Fruit fly (Drosophila melanogaster) whole organism, embryonic: ENCODE measurements around the gene Edg78E.

ENCODE experiments used
- Adf1 ChIP-seq: fragments of 200-800 bp; sonication (Bioruptor generic); IDR thresholded peaks from 2 replicates; pipeline ENCODE4 v1.3.6; 2022; ENCODE audit warnings: missing biosample characterization, missing genetic modification characterization
- Blimp-1 ChIP-seq: fragments of 200-800 bp; sonication (Bioruptor generic); optimal IDR thresholded peaks from 3 replicates; lab custom pipeline; 2018; ENCODE audit warnings: missing biosample characterization, missing genetic modification characterization, mild to moderate bottlenecking, moderate library complexity, missing genetic modification reagents
- CG10431 ChIP-seq: fragments of 200-800 bp; sonication (Bioruptor generic); optimal IDR thresholded peaks from 3 replicates; lab custom pipeline; 2018; ENCODE audit warnings: missing biosample characterization, mild to moderate bottlenecking, missing genetic modification characterization
- CG10654 ChIP-seq: fragments of 200-800 bp; sonication (Bioruptor generic); optimal IDR thresholded peaks from 2 replicates; lab custom pipeline; 2016; ENCODE audit warnings: missing biosample characterization, missing genetic modification characterization
- CG11695 ChIP-seq: fragments of 200-800 bp; sonication (Bioruptor generic); IDR thresholded peaks from 3 replicates; pipeline ENCODE4 v1.3.6; 2022; ENCODE audit warnings: missing biosample characterization, missing genetic modification characterization
- CG12769 ChIP-seq: fragments of 200-800 bp; sonication (Bioruptor generic); optimal IDR thresholded peaks from 2 replicates; lab custom pipeline; 2019; ENCODE audit warnings: missing biosample characterization, mild to moderate bottlenecking, missing genetic modification characterization, moderate library complexity
- CG13894 ChIP-seq: fragments of 200-800 bp; sonication (Bioruptor generic); optimal IDR thresholded peaks from 3 replicates; lab custom pipeline; 2018; ENCODE audit warnings: missing biosample characterization, mild to moderate bottlenecking, missing genetic modification characterization, moderate library complexity
- CG14014 ChIP-seq: fragments of 200-800 bp; sonication (Bioruptor generic); IDR thresholded peaks from 2 replicates; pipeline ENCODE4 v1.3.6; 2022; ENCODE audit warnings: missing biosample characterization, missing genetic modification characterization
- CG16813 ChIP-seq: fragments of 200-800 bp; sonication (Bioruptor generic); IDR thresholded peaks from 3 replicates; pipeline ENCODE4 v1.3.6; 2022; ENCODE audit warnings: missing biosample characterization, missing genetic modification characterization; ENCODE audit not compliant: partially characterized antibody
- CG2199 ChIP-seq: fragments of 200-800 bp; sonication (Bioruptor generic); IDR thresholded peaks from 3 replicates; pipeline ENCODE4 v1.3.6; 2022; ENCODE audit warnings: missing biosample characterization, missing genetic modification characterization
- CG32532 ChIP-seq: fragments of 200-800 bp; sonication (Bioruptor generic); IDR thresholded peaks from 2 replicates; pipeline ENCODE4 v1.3.6; 2022; ENCODE audit warnings: missing biosample characterization, missing genetic modification characterization
- CG34422 ChIP-seq: fragments of 200-800 bp; sonication (Bioruptor generic); IDR thresholded peaks from 3 replicates; pipeline ENCODE4 v1.3.6; 2022; ENCODE audit warnings: missing biosample characterization, missing genetic modification characterization
- CG6175 ChIP-seq: fragments of 200-800 bp; sonication (Bioruptor generic); IDR thresholded peaks from 3 replicates; pipeline ENCODE4 v1.3.6; 2022; ENCODE audit warnings: missing biosample characterization, missing genetic modification characterization
- CG6689 ChIP-seq: fragments of 200-800 bp; sonication (Bioruptor generic); IDR thresholded peaks from 2 replicates; pipeline ENCODE4 v1.3.6; 2022; ENCODE audit warnings: missing biosample characterization, missing genetic modification characterization
- CHES-1-like ChIP-seq: fragments of 200-800 bp; sonication (Bioruptor generic); optimal IDR thresholded peaks from 2 replicates; lab custom pipeline; 2016; ENCODE audit warnings: missing biosample characterization, missing genetic modification characterization
- GATAe ChIP-seq: fragments of 200-800 bp; sonication (Bioruptor generic); conservative IDR thresholded peaks from 2 replicates; pipeline ENCODE4 v1.3.6; 2022; ENCODE audit warnings: missing biosample characterization, missing genetic modification characterization
- Gsc ChIP-seq: fragments of 200-800 bp; sonication (Bioruptor generic); IDR thresholded peaks from 2 replicates; pipeline ENCODE4 v1.3.6; 2022; ENCODE audit warnings: missing biosample characterization, missing genetic modification characterization
- Myb ChIP-seq: fragments of 200-800 bp; sonication (Bioruptor generic); optimal IDR thresholded peaks from 2 replicates; lab custom pipeline; 2016; ENCODE audit warnings: missing biosample characterization, missing genetic modification characterization
- NFAT ChIP-seq: fragments of 200-800 bp; sonication (Bioruptor generic); IDR thresholded peaks from 2 replicates; pipeline ENCODE4 v1.3.6; 2022; ENCODE audit warnings: missing biosample characterization, missing genetic modification characterization
- Pdp1 ChIP-seq, 2 experiments: fragments of 200-800 bp; sonication (Bioruptor generic); optimal IDR thresholded peaks; 3 replicates each; lab custom pipeline; 2016; ENCODE audit warnings: missing biosample characterization in 2 of 2, missing genetic modification characterization in 2 of 2, mild to moderate bottlenecking in 1 of 2, moderate library complexity in 1 of 2
- Rfx ChIP-seq: fragments of 200-800 bp; sonication (Bioruptor generic); IDR thresholded peaks from 2 replicates; pipeline ENCODE4 v1.3.6; 2022; ENCODE audit warnings: missing biosample characterization, missing genetic modification characterization
- Sox100B ChIP-seq: fragments of 200-800 bp; sonication (Bioruptor generic); optimal IDR thresholded peaks from 3 replicates; lab custom pipeline; 2018; ENCODE audit warnings: missing biosample characterization, mild to moderate bottlenecking, missing genetic modification characterization
- Stat92E ChIP-seq, 3 experiments: fragments of >200 bp in 2 of 3; fragments of 200-800 bp in 1 of 3; sonication (Bioruptor generic) in 1 of 3; optimal IDR thresholded peaks; 2 replicates each; lab custom pipeline; 2017 to 2019; ENCODE audit warnings: missing biosample characterization in 3 of 3, missing genetic modification characterization in 3 of 3, mild to moderate bottlenecking in 1 of 3, moderate library complexity in 1 of 3
- chm ChIP-seq: fragments of 200-800 bp; sonication (Bioruptor generic); IDR thresholded peaks from 2 replicates; pipeline ENCODE4 v1.3.6; 2022; ENCODE audit warnings: missing biosample characterization, missing genetic modification characterization
- dysf ChIP-seq: fragments of 200-800 bp; sonication (Bioruptor generic); IDR thresholded peaks from 3 replicates; pipeline ENCODE4 v1.3.6; 2022; ENCODE audit warnings: missing biosample characterization, missing genetic modification characterization
- eve ChIP-seq, 2 experiments: fragments of >200 bp; optimal IDR thresholded peaks; 2 replicates each; lab custom pipeline; 2017; ENCODE audit warnings: missing biosample characterization in 2 of 2, missing genetic modification characterization in 2 of 2
- grau ChIP-seq: fragments of 200-800 bp; optimal IDR thresholded peaks from 3 replicates; lab custom pipeline; 2019; ENCODE audit warnings: missing biosample characterization, mild to moderate bottlenecking, missing genetic modification characterization, moderate library complexity
- grn ChIP-seq: fragments of 200-800 bp; sonication (Bioruptor generic); optimal IDR thresholded peaks from 3 replicates; lab custom pipeline; 2017; ENCODE audit warnings: missing biosample characterization, missing genetic modification characterization
- pum ChIP-seq: fragments of 200-800 bp; sonication (Bioruptor generic); optimal IDR thresholded peaks from 2 replicates; lab custom pipeline; 2016; ENCODE audit warnings: missing biosample characterization, missing genetic modification characterization
- sd ChIP-seq: fragments of 200-800 bp; sonication (Bioruptor generic); optimal IDR thresholded peaks from 3 replicates; lab custom pipeline; 2018; ENCODE audit warnings: missing biosample characterization, mild to moderate bottlenecking, missing genetic modification characterization, moderate library complexity
- sens ChIP-seq: fragments of 200-800 bp; sonication (Bioruptor generic); peaks from one replicate; lab custom pipeline; 2016; ENCODE audit warnings: missing biosample characterization, missing genetic modification characterization
- sob ChIP-seq: fragments of 200-800 bp; sonication (Bioruptor generic); IDR thresholded peaks from 2 replicates; pipeline ENCODE4 v1.3.6; 2022; ENCODE audit warnings: missing biosample characterization, missing genetic modification characterization
- sug ChIP-seq: fragments of 200-800 bp; optimal IDR thresholded peaks from 2 replicates; lab custom pipeline; 2019; ENCODE audit warnings: missing biosample characterization, mild to moderate bottlenecking, missing genetic modification characterization, moderate library complexity

Edg78E gene

dm6 chr3L:21304400-21304799, 6.8 kb upstream of the Edg78E start, which contains the start of the genes CG11309 and CG7632 (continued):
- TF ChIP-seq CG6689 (GFP tag; lab: Robert Waterston, UW): peak; percentile 98
- TF ChIP-seq CG10654 (GFP tag; lab: Kevin White, UChicago): peak; percentile 98
- peak; percentile 93 for TF ChIP-seq CG6175 (GFP tag; lab: Robert Waterston, UW)

DNA sequence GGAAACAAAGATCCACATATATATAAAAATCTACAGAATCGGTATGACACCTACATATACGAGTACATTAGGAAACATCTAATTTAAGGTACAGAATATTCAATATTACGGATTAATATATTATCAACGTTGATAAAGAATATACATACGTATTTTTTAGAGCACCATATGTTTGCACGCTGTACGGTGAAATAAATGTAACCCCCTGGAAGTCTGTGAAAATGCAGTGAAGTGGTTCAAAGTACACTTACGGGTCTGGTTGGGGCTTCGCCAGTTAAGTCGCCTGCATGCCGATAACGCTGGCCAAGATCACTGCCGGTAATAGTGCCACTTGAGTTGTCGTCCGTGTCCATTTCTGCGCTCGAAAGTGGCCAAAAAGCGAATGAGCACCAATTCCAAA, 6.1 kb upstream of the Edg78E start:
- TF ChIP-seq GATAe (peak; percentile 75), sob (GFP tag; lab: Robert Waterston, UW) (no peak), sug (tag; lab: Kevin White, UChicago) (peak; percentile 31), sens (peak; percentile 48), CG14014 (GFP tag; lab: Robert Waterston, UW) (peak; percentile 21; the same call in 1 of the 2 replicates), CG34422 (GFP tag; lab: Robert Waterston, UW) (no peak), dysf (GFP tag; lab: Robert Waterston, UW) (no peak), CG32532 (0 out of 2 replicates have a peak, but pooled peaks have one; percentile 9), chm (GFP tag; lab: Robert Waterston, UW) (no peak), grn (GFP tag; lab: Kevin White, UChicago) (peak; percentile 17)

dm6 chr3L:21302493-21302892, 4.9 kb upstream of the Edg78E start:
- TF ChIP-seq Gsc (GFP tag; lab: Robert Waterston, UW): 0 out of 2 replicates have a peak, but pooled peaks have one; percentile 14
- no peak for TF ChIP-seq CG6689 (GFP tag; lab: Robert Waterston, UW)
- 0 out of 3 replicates have a peak, but pooled peaks have one; percentile 7 for TF ChIP-seq dysf (GFP tag; lab: Robert Waterston, UW)
- TF ChIP-seq, all 482 proteins: peak for 2

DNA sequence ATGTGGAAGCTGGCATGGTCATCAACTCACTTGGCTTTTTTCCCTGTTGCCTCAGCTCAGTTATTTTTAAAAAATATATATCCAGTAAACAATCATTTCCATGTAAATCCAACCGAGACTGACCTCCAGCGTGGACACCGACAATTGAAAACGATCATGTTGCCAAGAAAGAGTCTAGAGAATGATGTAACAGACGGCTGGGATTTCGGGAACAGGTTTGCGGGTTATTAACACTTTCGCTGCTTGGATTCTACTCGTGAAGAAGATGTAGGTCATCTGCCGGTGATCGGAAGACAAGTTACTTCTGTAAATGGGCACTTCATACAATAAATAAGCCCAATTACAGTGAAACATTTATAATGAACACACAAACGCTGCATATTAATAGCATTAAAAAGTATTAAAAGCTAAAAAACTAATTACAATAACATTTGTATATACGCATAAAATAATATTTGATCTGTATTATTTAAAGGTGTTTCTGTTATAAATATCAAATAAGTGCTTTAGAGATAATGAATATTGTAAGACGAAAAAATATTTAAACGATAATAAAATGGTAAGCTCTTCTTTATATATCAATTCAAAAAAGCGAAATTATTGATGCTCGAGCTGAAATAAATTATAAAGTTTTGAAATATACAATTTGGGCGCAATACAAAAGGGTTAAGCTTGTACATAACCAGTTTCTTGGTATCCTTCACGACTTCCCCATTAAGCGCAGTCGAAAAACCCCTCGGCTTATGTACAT, 4.3 kb upstream of the Edg78E start:
- TF ChIP-seq Pdp1 (GFP tag; optimal IDR thresholded peaks at IDR 0.05; lab: Kevin White, UChicago) (peak in 1 of 2 experiments; percentile 40), CG10431 (peak; percentile 56), eve (GFP tag; optimal IDR thresholded peaks at IDR 0.05; lab: Kevin White, UChicago) (no peak), CG2199 (GFP tag; lab: Robert Waterston, UW) (0 out of 3 replicates have a peak, but pooled peaks have one; percentile 45), CHES-1-like (GFP tag; lab: Kevin White, UChicago) (no peak), sd (tag; lab: Kevin White, UChicago) (peak; percentile 5), Stat92E (GFP tag; optimal IDR thresholded peaks at IDR 0.05; lab: Kevin White, UChicago) (no peak), Blimp-1 (peak; percentile 96), CG12769 (tag; lab: Kevin White, UChicago) (peak; percentile 49), CG11695 (no peak), Sox100B (GFP tag; lab: Kevin White, UChicago) (no peak), pum (GFP tag; lab: Kevin White, UChicago) (no peak), grau (tag; lab: Kevin White, UChicago) (peak; percentile 18)

dm6 chr3L:21300280-21300679, 2.7 kb upstream of the Edg78E start, which contains the start of gene Cpr78Cc:
TSS of gene Cpr78Cc (plus strand) at chr3L:21300580.
- TF ChIP-seq NFAT (GFP tag; lab: Robert Waterston, UW) (no peak), CG16813 (GFP tag; lab: Robert Waterston, UW) (no peak), Myb (GFP tag; lab: Kevin White, UChicago) (no peak), CG13894 (tag; lab: Kevin White, UChicago) (peak; percentile 15), Rfx (GFP tag; lab: Robert Waterston, UW) (peak; percentile 18; the same call in 1 of the 2 replicates), Adf1 (GFP tag; lab: Robert Waterston, UW) (peak; percentile 37; the same call in 1 of the 2 replicates)
